Worm (Caenorhabditis elegans) whole organism, L1 larva: ENCODE data around the gene F18E9.8.
"Not testable (repeated sequence)": the region's sequence is repeated elsewhere in the genome, so short reads cannot be mapped to it uniquely, and the experiment has no call there.

Experiments used
- ceh-8 ChIP-seq: fragments of 200-800 bp; sonication (Bioruptor generic); optimal IDR thresholded peaks from 2 replicates; lab custom pipeline; 2018; ENCODE audit warnings: mild to moderate bottlenecking, missing genetic modification characterization, moderate library complexity, missing compliant biosample characterization
- elt-2 ChIP-seq: sonication (generic microtip); optimal IDR thresholded peaks from 2 replicates; lab custom pipeline; 2016; ENCODE audit warnings: missing genetic modification characterization, mild to moderate bottlenecking, inconsistent platforms, missing compliant biosample characterization, missing genetic modification reagents
- nhr-85 ChIP-seq: sonication (generic microtip); peaks from one replicate; lab custom pipeline; 2016; ENCODE audit warnings: missing genetic modification characterization, inconsistent platforms, missing compliant biosample characterization
- pag-3 ChIP-seq: sonication (generic microtip); optimal IDR thresholded peaks from 2 replicates; lab custom pipeline; 2017; ENCODE audit warnings: missing genetic modification characterization, mild to moderate bottlenecking, missing compliant biosample characterization, antibody characterized with exemption, borderline replicate concordance; ENCODE audit not compliant: insufficient read depth
- snpc-4 ChIP-seq: fragments of 150-350 bp; optimal IDR thresholded peaks from 2 replicates; lab custom pipeline; 2014; ENCODE audit warnings: missing biosample characterization, missing genetic modification characterization
- tlp-1 ChIP-seq: fragments of 150-350 bp; optimal IDR thresholded peaks from 2 replicates; lab custom pipeline; 2014; ENCODE audit warnings: missing biosample characterization, missing genetic modification characterization
- zag-1 ChIP-seq: fragments of 150-350 bp; optimal IDR thresholded peaks from 2 replicates; lab custom pipeline; 2014; ENCODE audit warnings: missing biosample characterization, missing genetic modification characterization

The F18E9.8 gene

DNA sequence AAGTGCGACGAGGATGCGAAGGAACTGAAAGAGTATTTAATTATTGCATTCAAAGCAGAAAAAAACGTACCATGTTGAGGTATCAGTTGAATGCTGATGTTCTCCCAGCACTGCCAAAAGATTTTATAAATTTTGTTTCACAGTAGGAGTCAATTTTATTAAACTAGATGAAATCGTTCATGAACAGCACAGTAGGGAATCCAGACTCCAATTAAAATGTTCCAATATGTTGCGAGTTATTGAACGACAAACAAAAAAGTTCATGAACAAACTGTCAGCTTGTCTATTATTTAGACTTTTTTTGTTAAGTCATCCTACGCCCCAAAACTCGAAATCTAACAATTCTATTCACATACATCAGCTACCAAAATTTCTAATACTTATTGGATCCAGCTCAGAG is 46.3 kb downstream of the F18E9.8 start, which contains the start of gene nspc-1:
Gene nspc-1 (minus strand): TSS at position 101 of the 400 bp plus-strand sequence.
- not testable (repeated sequence) for TF ChIP-seq nhr-85; pag-3 (tag; lab: Kevin White, UChicago); elt-2 (tag; lab: Kevin White, UChicago)

DNA sequence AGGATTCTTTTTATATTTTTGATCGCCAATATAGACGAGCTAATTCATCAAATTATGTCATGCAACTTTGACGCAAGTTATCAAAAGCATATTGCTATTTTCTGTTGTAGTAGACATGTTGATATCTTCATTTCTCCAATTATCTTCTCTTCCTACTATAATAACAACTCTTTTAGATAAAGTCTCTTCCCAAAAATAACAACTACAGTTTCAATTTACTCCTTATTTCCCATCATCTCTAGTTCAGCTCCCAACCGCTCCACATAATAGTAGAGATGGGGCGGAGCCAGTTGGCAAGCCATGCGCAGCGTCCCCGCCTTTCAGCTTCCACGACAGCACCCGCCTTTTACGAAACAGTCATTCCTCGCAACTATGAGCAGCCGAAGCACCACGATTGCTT is 53.4 kb downstream of the F18E9.8 start, which contains the start of gene flp-5:
Gene flp-5 (plus strand): TSS at position 301 of the 400 bp plus-strand sequence.
- no peak for TF ChIP-seq snpc-4 (tag; lab: Kevin White, UChicago)
- no peak for TF ChIP-seq zag-1 (tag; lab: Kevin White, UChicago)
- TF ChIP-seq tlp-1 (tag; lab: Kevin White, UChicago): no peak
- no peak for TF ChIP-seq ceh-8 (GFP tag; lab: Kevin White, UChicago)
- TF ChIP-seq elt-2 (tag; lab: Kevin White, UChicago): no peak
